Fruit fly (Drosophila melanogaster): ENCODE measurements around the gene mRpL9.

mRpL9 gene

dm6 chr3R:15366839-15367238 is 36.3 kb downstream of the mRpL9 start (continued):
- no peak for TF ChIP-seq CG5953 (GFP tag; IDR thresholded peaks at IDR 0.05)
- no peak for TF ChIP-seq CG3838 (GFP tag; optimal IDR thresholded peaks at IDR 0.05)
- no peak for TF ChIP-seq jumu (GFP tag; optimal IDR thresholded peaks at IDR 0.05)
- no peak for TF ChIP-seq CG1647 (GFP tag; optimal IDR thresholded peaks at IDR 0.05)
- no peak for TF ChIP-seq CG3281 (GFP tag; optimal IDR thresholded peaks at IDR 0.05)
- TF ChIP-seq E2f1 (GFP tag; IDR thresholded peaks at IDR 0.05): 0 out of 2 replicates have a peak, but pooled peaks have one; percentile 21
- no peak for TF ChIP-seq Max (GFP tag; optimal IDR thresholded peaks at IDR 0.05)
- no peak for TF ChIP-seq CG4617 (GFP tag; optimal IDR thresholded peaks at IDR 0.05; ENCODE audit: borderline replicate concordance)
- peak; percentile 39 for TF ChIP-seq Rfx (GFP tag; IDR thresholded peaks at IDR 0.05)
- no peak for TF ChIP-seq Elba2 (GFP tag; optimal IDR thresholded peaks at IDR 0.05)
- TF ChIP-seq ind (GFP tag; optimal IDR thresholded peaks at IDR 0.05): no peak
- no peak for TF ChIP-seq Chrac-16 (GFP tag; optimal IDR thresholded peaks at IDR 0.05)
- TF ChIP-seq CG15696 (tag; optimal IDR thresholded peaks at IDR 0.05): no peak
- no peak for TF ChIP-seq btn (GFP tag; optimal IDR thresholded peaks at IDR 0.05)
- TF ChIP-seq kni (GFP tag; optimal IDR thresholded peaks at IDR 0.05): no peak
- TF ChIP-seq Hr3 (GFP tag; optimal IDR thresholded peaks at IDR 0.05): peak; percentile 11
- TF ChIP-seq hb (GFP tag; IDR thresholded peaks at IDR 0.05; ENCODE audit: partially characterized antibody): no peak
- no peak for TF ChIP-seq Fer3 (tag; optimal IDR thresholded peaks at IDR 0.05)
- no peak for TF ChIP-seq Six4 (GFP tag; optimal IDR thresholded peaks at IDR 0.05)
- peak; percentile 23 for TF ChIP-seq CG14710 (tag; optimal IDR thresholded peaks at IDR 0.05)
- no peak for TF ChIP-seq gfzf (GFP tag; optimal IDR thresholded peaks at IDR 0.05)
- TF ChIP-seq Abd-B (GFP tag; optimal IDR thresholded peaks at IDR 0.05): no peak
- TF ChIP-seq CG6854 (GFP tag; optimal IDR thresholded peaks at IDR 0.05): no peak
- TF ChIP-seq ac (GFP tag; optimal IDR thresholded peaks at IDR 0.05): no peak
- TF ChIP-seq gro (GFP tag; optimal IDR thresholded peaks at IDR 0.05): no peak
- no peak for TF ChIP-seq BEAF-32 (GFP tag; optimal IDR thresholded peaks at IDR 0.05)
- TF ChIP-seq CG11560 (tag; IDR thresholded peaks at IDR 0.05): no peak
- TF ChIP-seq CG9437 (GFP tag; optimal IDR thresholded peaks at IDR 0.05): no peak
- no peak for TF ChIP-seq maf-S (GFP tag; optimal IDR thresholded peaks at IDR 0.05)
- peak; percentile 64 for TF ChIP-seq Drgx (GFP tag; IDR thresholded peaks at IDR 0.05)
- no peak for TF ChIP-seq Lhr (GFP tag; optimal IDR thresholded peaks at IDR 0.05)
- TF ChIP-seq CG17361 (GFP tag; IDR thresholded peaks at IDR 0.05): no peak
- no peak for TF ChIP-seq CG43689 (GFP tag; IDR thresholded peaks at IDR 0.05)
- peak; percentile 37 for TF ChIP-seq CG9727 (GFP tag; optimal IDR thresholded peaks at IDR 0.05)
- peak; percentile 77 for TF ChIP-seq vvl (GFP tag; IDR thresholded peaks at IDR 0.05)
- TF ChIP-seq bigmax (GFP tag; optimal IDR thresholded peaks at IDR 0.05): no peak
- TF ChIP-seq Ada2b (GFP tag; IDR thresholded peaks at IDR 0.05): peak; percentile 20; the same call in 1 of the 2 replicates
- TF ChIP-seq B-H1 (GFP tag; IDR thresholded peaks at IDR 0.05): no peak
- no peak for TF ChIP-seq repo (GFP tag; optimal IDR thresholded peaks at IDR 0.05)
- TF ChIP-seq fd3F (GFP tag; optimal IDR thresholded peaks at IDR 0.05): peak; percentile 8
- no peak for TF ChIP-seq dan (GFP tag; IDR thresholded peaks at IDR 0.05)
- 0 out of 2 replicates have a peak, but pooled peaks have one; percentile 27 for TF ChIP-seq ssp (GFP tag; IDR thresholded peaks at IDR 0.05)
- no peak for TF ChIP-seq gt (GFP tag; IDR thresholded peaks at IDR 0.05)
- TF ChIP-seq exex (tag; optimal IDR thresholded peaks at IDR 0.05): no peak
- no peak for TF ChIP-seq CG11247 (GFP tag; IDR thresholded peaks at IDR 0.05)
- TF ChIP-seq danr (GFP tag; IDR thresholded peaks at IDR 0.05): no peak
- TF ChIP-seq CG17568 (GFP tag; optimal IDR thresholded peaks at IDR 0.05): no peak
- TF ChIP-seq Optix (GFP tag; IDR thresholded peaks at IDR 0.05): no peak
- no peak for TF ChIP-seq CG2678 (tag; optimal IDR thresholded peaks at IDR 0.05)
- TF ChIP-seq Sin3A (optimal IDR thresholded peaks at IDR 0.05): no peak
- peak; percentile 4 for TF ChIP-seq lilli (GFP tag; optimal IDR thresholded peaks at IDR 0.05)
- TF ChIP-seq CG13123 (GFP tag; optimal IDR thresholded peaks at IDR 0.05): no peak
